Worm (Caenorhabditis elegans): ENCODE data around the gene evl-14.

- TF ChIP-seq dao-5 (tag; optimal IDR thresholded peaks at IDR 0.05) (no peak), him-1 (tag; optimal IDR thresholded peaks at IDR 0.05) (no peak)
These were observed 1.6 kb upstream of the evl-14 start for ce11 chrIII:4314502-4314901.

Data from whole organism, L4/young adult.